Fruit fly (Drosophila melanogaster): ENCODE data around the gene Tgt.

DNA sequence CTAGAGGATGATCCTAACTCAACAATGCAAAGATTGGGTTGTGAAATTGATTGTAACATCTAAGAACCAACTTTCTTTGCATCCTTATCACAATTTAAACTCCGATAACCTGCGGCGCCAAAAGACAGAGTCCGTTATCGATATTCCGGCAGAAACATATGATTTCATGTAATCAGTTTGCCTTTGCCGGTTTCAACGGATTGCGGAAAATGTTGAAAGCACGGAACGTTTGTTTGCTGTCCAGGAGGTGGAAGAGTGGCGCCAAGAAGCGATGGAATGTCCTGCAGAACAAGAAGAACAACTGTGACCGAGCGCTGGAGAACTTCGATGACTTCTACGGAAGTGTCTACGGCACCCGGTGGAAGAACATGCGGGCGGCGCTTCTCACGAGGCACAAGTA, 36.2 kb upstream of the Tgt start:
- TF ChIP-seq br (GFP tag; optimal IDR thresholded peaks at IDR 0.05), result no peak
- TF ChIP-seq GATAd (GFP tag; optimal IDR thresholded peaks at IDR 0.05), result no peak
- TF ChIP-seq dsf (GFP tag; optimal IDR thresholded peaks at IDR 0.05; ENCODE audit: borderline replicate concordance), result no peak
- TF ChIP-seq Hr83 (GFP tag; optimal IDR thresholded peaks at IDR 0.05; ENCODE audit: poor library complexity, severe bottlenecking), result no peak
- no peak for TF ChIP-seq psq (GFP tag; optimal IDR thresholded peaks at IDR 0.05)
